Worm (Caenorhabditis elegans) whole organism, midembryonic: Measurements from ENCODE around the gene Y116A8C.38.

Experiments
- T22C8.4 ChIP-seq: fragments of 200-800 bp; sonication (Bioruptor generic); IDR thresholded peaks from 2 replicates; pipeline ENCODE4 v1.3.6; 2022; ENCODE audit warnings: missing genetic modification characterization, missing compliant biosample characterization
- flt-1 ChIP-seq: fragments of 200-800 bp; sonication (Bioruptor generic); IDR thresholded peaks from 2 replicates; pipeline ENCODE4 v1.3.6; 2022; ENCODE audit warnings: missing genetic modification characterization, missing compliant biosample characterization
- klf-2 ChIP-seq: fragments of 200-800 bp; sonication (Bioruptor generic); conservative IDR thresholded peaks from 2 replicates; pipeline ENCODE4 v1.3.6; 2022; ENCODE audit warnings: missing genetic modification reagents, missing genetic modification characterization, missing compliant biosample characterization
- med-1 ChIP-seq: sonication (generic microtip); optimal IDR thresholded peaks from 2 replicates; lab custom pipeline; 2017; ENCODE audit warnings: missing genetic modification characterization, mild to moderate bottlenecking, missing compliant biosample characterization, antibody characterized with exemption, missing genetic modification reagents; ENCODE audit not compliant: insufficient read depth
- ref-1 ChIP-seq: fragments of 200-800 bp; sonication (Bioruptor generic); conservative IDR thresholded peaks from 2 replicates; pipeline ENCODE4 v1.3.6; 2022; ENCODE audit warnings: missing genetic modification reagents, missing genetic modification characterization, missing compliant biosample characterization
- tab-1 ChIP-seq: fragments of 200-800 bp; sonication (Bioruptor generic); IDR thresholded peaks from 2 replicates; pipeline ENCODE4 v1.3.6; 2022; ENCODE audit warnings: missing genetic modification characterization, missing compliant biosample characterization
- ztf-23 ChIP-seq: fragments of 200-800 bp; sonication (Bioruptor generic); IDR thresholded peaks from 2 replicates; pipeline ENCODE4 v1.3.6; 2022; ENCODE audit warnings: missing genetic modification reagents, missing genetic modification characterization, missing compliant biosample characterization
- ztf-29 ChIP-seq: fragments of 200-800 bp; sonication (Bioruptor generic); IDR thresholded peaks from 2 replicates; pipeline ENCODE4 v1.3.6; 2022; ENCODE audit warnings: missing genetic modification reagents, missing genetic modification characterization, missing compliant biosample characterization

Y116A8C.38 gene

DNA sequence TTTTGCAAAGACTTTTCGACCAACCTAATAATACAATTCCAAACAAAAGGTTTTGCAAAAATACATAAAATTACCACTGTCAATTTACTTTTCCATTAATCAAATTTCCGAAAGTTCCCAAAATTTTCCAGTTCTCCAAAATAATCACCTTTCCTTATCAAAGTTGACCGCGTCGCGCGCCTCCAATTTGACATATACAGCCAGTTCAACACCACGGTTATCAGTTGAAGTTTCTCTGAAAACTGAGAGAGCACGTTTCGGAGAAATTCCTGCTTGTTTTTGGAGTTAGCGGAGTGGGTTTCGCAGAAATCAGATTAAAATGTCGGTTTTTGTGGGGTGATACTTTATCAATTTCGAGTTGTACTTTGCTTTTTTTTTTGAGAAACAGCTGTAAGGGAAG lies 47.7 kb downstream of the Y116A8C.38 start:
- TF ChIP-seq ztf-23 (GFP tag; lab: Robert Waterston, UW) (no peak), T22C8.4 (no peak), flt-1 (no peak), klf-2 (GFP tag; lab: Robert Waterston, UW) (no peak), tab-1 (GFP tag; lab: Robert Waterston, UW) (no peak)

DNA sequence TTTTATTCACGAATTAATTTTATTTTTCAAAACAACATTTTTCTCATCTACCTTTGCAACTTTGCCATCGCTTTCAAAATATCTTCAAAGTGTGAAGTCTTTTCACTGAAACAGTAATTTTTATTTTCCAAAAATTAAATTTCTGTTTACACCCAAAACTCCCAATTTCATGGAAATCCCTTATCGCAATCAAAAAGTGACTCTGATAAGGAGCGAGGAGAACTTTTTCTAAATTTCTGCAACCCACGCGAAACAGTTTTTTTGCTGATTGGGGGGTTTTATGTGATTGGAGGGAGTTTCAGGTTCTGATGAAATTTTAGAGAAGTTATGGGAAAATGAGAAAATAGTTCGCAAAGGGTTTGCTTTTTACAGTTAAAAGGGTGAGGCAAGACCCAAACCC lies 48.2 kb downstream of the Y116A8C.38 start:
- no peak for TF ChIP-seq klf-2 (GFP tag; lab: Robert Waterston, UW)
- no peak for TF ChIP-seq ref-1 (GFP tag; lab: Robert Waterston, UW)
- TF ChIP-seq ztf-29, result no peak
- TF ChIP-seq med-1 (GFP tag; lab: Kevin White, UChicago), result no peak

DNA sequence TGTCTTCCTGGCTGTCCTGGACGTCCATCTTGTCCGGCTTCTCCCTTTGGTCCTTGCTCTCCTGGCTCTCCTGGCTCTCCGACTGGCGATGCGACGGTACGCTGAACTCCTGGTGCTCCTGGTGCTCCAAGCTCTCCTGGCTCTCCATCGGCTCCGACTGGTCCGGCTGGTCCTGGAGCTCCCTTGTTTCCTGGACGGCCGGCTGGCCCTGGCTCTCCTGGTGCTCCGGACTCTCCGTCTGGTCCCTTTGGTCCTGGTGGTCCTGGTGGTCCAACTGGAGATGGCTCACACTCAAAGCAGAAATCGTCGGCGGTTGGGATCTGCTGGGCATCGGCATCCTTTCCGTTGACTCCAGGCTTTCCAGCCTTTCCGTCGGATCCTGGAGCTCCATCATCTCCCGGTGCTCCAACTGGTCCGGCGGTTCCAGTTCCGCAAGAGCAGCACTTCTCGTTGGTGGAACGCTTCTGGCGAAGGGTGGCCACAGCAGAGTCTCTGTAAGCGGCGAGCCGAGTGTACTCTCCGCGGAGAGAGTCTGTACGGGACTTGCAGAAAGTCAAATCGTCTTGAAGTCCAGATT lies 51.8 kb downstream of the Y116A8C.38 start:
- TF ChIP-seq klf-2 (GFP tag; lab: Robert Waterston, UW), result no peak
- TF ChIP-seq med-1 (GFP tag; lab: Kevin White, UChicago), result no peak
- no peak for TF ChIP-seq ztf-23 (GFP tag; lab: Robert Waterston, UW)
